Fruit fly (Drosophila melanogaster) whole organism, embryonic: Measurements from ENCODE around the gene CG42827.

Experiments
- B-H2 ChIP-seq: fragments of 200-800 bp; sonication (Bioruptor generic); optimal IDR thresholded peaks from 2 replicates; lab custom pipeline; 2018; ENCODE audit warnings: missing biosample characterization, mild to moderate bottlenecking, missing genetic modification characterization
- Bgb ChIP-seq: fragments of 200-800 bp; sonication (Bioruptor generic); IDR thresholded peaks from 2 replicates; pipeline ENCODE4 v1.3.6; 2022; ENCODE audit warnings: missing biosample characterization, missing genetic modification characterization; ENCODE audit not compliant: partially characterized antibody
- Bteb2 ChIP-seq: fragments of 200-800 bp; sonication (Bioruptor generic); optimal IDR thresholded peaks from 2 replicates; lab custom pipeline; 2016; ENCODE audit warnings: missing biosample characterization, missing genetic modification characterization
- CG10366 ChIP-seq: fragments of 200-800 bp; sonication (Bioruptor generic); IDR thresholded peaks from 2 replicates; pipeline ENCODE4 v1.3.6; 2022; ENCODE audit warnings: missing biosample characterization, missing genetic modification characterization
- CG10431 ChIP-seq: fragments of 200-800 bp; sonication (Bioruptor generic); optimal IDR thresholded peaks from 3 replicates; lab custom pipeline; 2018; ENCODE audit warnings: missing biosample characterization, mild to moderate bottlenecking, missing genetic modification characterization
- CG11247 ChIP-seq: fragments of 200-800 bp; sonication (Bioruptor generic); IDR thresholded peaks from 2 replicates; pipeline ENCODE4 v1.3.6; 2022; ENCODE audit warnings: missing biosample characterization, missing genetic modification characterization
- CG12659 ChIP-seq: fragments of 200-800 bp; sonication (Bioruptor generic); optimal IDR thresholded peaks from 3 replicates; lab custom pipeline; 2017; ENCODE audit warnings: mild to moderate bottlenecking, missing biosample characterization, missing genetic modification reagents, missing genetic modification characterization
- CG12942 ChIP-seq: fragments of 200-800 bp; sonication (Bioruptor generic); optimal IDR thresholded peaks from 3 replicates; lab custom pipeline; 2016; ENCODE audit warnings: missing biosample characterization, missing genetic modification characterization
- CG16813 ChIP-seq: fragments of 200-800 bp; sonication (Bioruptor generic); IDR thresholded peaks from 3 replicates; pipeline ENCODE4 v1.3.6; 2022; ENCODE audit warnings: missing biosample characterization, missing genetic modification characterization; ENCODE audit not compliant: partially characterized antibody
- CG17328 ChIP-seq: fragments of 200-800 bp; sonication (Bioruptor generic); IDR thresholded peaks from 2 replicates; pipeline ENCODE4 v1.3.6; 2022; ENCODE audit warnings: missing biosample characterization, missing genetic modification characterization
- CG17568 ChIP-seq: fragments of 200-800 bp; sonication (Bioruptor generic); optimal IDR thresholded peaks from 2 replicates; lab custom pipeline; 2018; ENCODE audit warnings: missing biosample characterization, mild to moderate bottlenecking, missing genetic modification characterization, moderate library complexity
- CG17829 ChIP-seq: fragments of 200-800 bp; optimal IDR thresholded peaks from 2 replicates; lab custom pipeline; 2019; ENCODE audit warnings: missing biosample characterization, mild to moderate bottlenecking, missing genetic modification characterization, moderate library complexity
- CG17912 ChIP-seq: fragments of 200-800 bp; sonication (Bioruptor generic); optimal IDR thresholded peaks from 2 replicates; lab custom pipeline; 2018; ENCODE audit warnings: missing biosample characterization, mild to moderate bottlenecking, missing genetic modification characterization
- CG1832 ChIP-seq: fragments of 200-800 bp; sonication (Bioruptor generic); optimal IDR thresholded peaks from 2 replicates; lab custom pipeline; 2017; ENCODE audit warnings: missing biosample characterization, mild to moderate bottlenecking, missing genetic modification characterization, inconsistent platforms
- CG18599 ChIP-seq: fragments of 200-800 bp; sonication (Bioruptor generic); optimal IDR thresholded peaks from 3 replicates; lab custom pipeline; 2017; ENCODE audit warnings: missing biosample characterization, missing genetic modification characterization, mild to moderate bottlenecking, moderate library complexity, missing genetic modification reagents
- CG2712 ChIP-seq: fragments of 200-800 bp; optimal IDR thresholded peaks from 3 replicates; lab custom pipeline; 2019; ENCODE audit warnings: missing biosample characterization, mild to moderate bottlenecking, missing genetic modification characterization, moderate library complexity
- CG3838 ChIP-seq: fragments of 200-800 bp; sonication (Bioruptor generic); optimal IDR thresholded peaks from 3 replicates; lab custom pipeline; 2016; ENCODE audit warnings: missing biosample characterization, missing genetic modification characterization
- CG4617 ChIP-seq: fragments of 200-800 bp; sonication (Bioruptor generic); optimal IDR thresholded peaks from 3 replicates; lab custom pipeline; 2016; ENCODE audit warnings: missing biosample characterization, missing genetic modification characterization, borderline replicate concordance
- CG6272 ChIP-seq: fragments of 200-800 bp; sonication (Bioruptor generic); IDR thresholded peaks from 2 replicates; pipeline ENCODE4 v1.3.6; 2022; ENCODE audit warnings: missing biosample characterization, missing genetic modification characterization
- CG8765 ChIP-seq: fragments of 200-800 bp; sonication (Bioruptor generic); IDR thresholded peaks from 2 replicates; pipeline ENCODE4 v1.3.6; 2022; ENCODE audit warnings: missing biosample characterization, missing genetic modification characterization
- CG9727 ChIP-seq: fragments of 200-800 bp; sonication (Bioruptor generic); optimal IDR thresholded peaks from 3 replicates; lab custom pipeline; 2017; ENCODE audit warnings: missing biosample characterization, mild to moderate bottlenecking, missing genetic modification characterization
- CTCF ChIP-seq: fragments of 200-800 bp; sonication (Bioruptor generic); optimal IDR thresholded peaks from 2 replicates; lab custom pipeline; 2017; ENCODE audit warnings: missing biosample characterization, mild to moderate bottlenecking, missing genetic modification characterization, moderate library complexity
- CoRest ChIP-seq: fragments of 200-800 bp; sonication (Bioruptor generic); optimal IDR thresholded peaks from 3 replicates; lab custom pipeline; 2018; ENCODE audit warnings: missing biosample characterization, mild to moderate bottlenecking, missing genetic modification characterization, moderate library complexity
- Doc3 ChIP-seq: fragments of 200-800 bp; sonication (Bioruptor generic); IDR thresholded peaks from 3 replicates; pipeline ENCODE4 v1.3.6; 2022; ENCODE audit warnings: missing biosample characterization, missing genetic modification characterization; ENCODE audit not compliant: partially characterized antibody
- E2f1 ChIP-seq: fragments of 200-800 bp; sonication (Bioruptor generic); IDR thresholded peaks from 2 replicates; pipeline ENCODE4 v1.3.6; 2022; ENCODE audit warnings: missing biosample characterization, missing genetic modification characterization
- Ets65A ChIP-seq: fragments of 200-800 bp; sonication (Bioruptor generic); peaks from one replicate; lab custom pipeline; 2016; ENCODE audit warnings: missing biosample characterization, missing genetic modification characterization
- H2.0 ChIP-seq: fragments of 200-800 bp; sonication (Bioruptor generic); IDR thresholded peaks from 2 replicates; pipeline ENCODE4 v1.3.6; 2022; ENCODE audit warnings: missing biosample characterization, missing genetic modification characterization
- HmgD ChIP-seq: fragments of 200-800 bp; sonication (Bioruptor generic); optimal IDR thresholded peaks from 3 replicates; lab custom pipeline; 2016; ENCODE audit warnings: missing biosample characterization, missing genetic modification characterization
- Hsf ChIP-seq: fragments of 200-800 bp; sonication (Bioruptor generic); optimal IDR thresholded peaks from 3 replicates; lab custom pipeline; 2016; ENCODE audit warnings: missing biosample characterization, missing genetic modification characterization
- Nf-YA ChIP-seq: fragments of 200-800 bp; sonication (Bioruptor generic); IDR thresholded peaks from 2 replicates; pipeline ENCODE4 v1.3.6; 2022; ENCODE audit warnings: missing biosample characterization, missing genetic modification characterization
- Oli ChIP-seq: fragments of 200-800 bp; sonication (Bioruptor generic); optimal IDR thresholded peaks from 2 replicates; lab custom pipeline; 2018; ENCODE audit warnings: missing biosample characterization, mild to moderate bottlenecking, missing genetic modification characterization, moderate library complexity
- Xrp1 ChIP-seq: fragments of 200-800 bp; sonication (Bioruptor generic); IDR thresholded peaks from 2 replicates; pipeline ENCODE4 v1.3.6; 2022; ENCODE audit warnings: missing biosample characterization, missing genetic modification characterization
- cad ChIP-seq: fragments of >200 bp; optimal IDR thresholded peaks from 2 replicates; lab custom pipeline; 2017; ENCODE audit warnings: missing biosample characterization, missing genetic modification characterization
- chm ChIP-seq: fragments of 200-800 bp; sonication (Bioruptor generic); IDR thresholded peaks from 2 replicates; pipeline ENCODE4 v1.3.6; 2022; ENCODE audit warnings: missing biosample characterization, missing genetic modification characterization
- chn ChIP-seq: fragments of 200-800 bp; sonication (Bioruptor generic); optimal IDR thresholded peaks from 2 replicates; lab custom pipeline; 2016; ENCODE audit warnings: missing biosample characterization, missing genetic modification characterization
- emc ChIP-seq: fragments of 200-800 bp; sonication (Bioruptor generic); optimal IDR thresholded peaks from 2 replicates; lab custom pipeline; 2016; ENCODE audit warnings: missing biosample characterization, missing genetic modification characterization
- ewg ChIP-seq: fragments of 200-800 bp; sonication (Bioruptor generic); optimal IDR thresholded peaks from 3 replicates; lab custom pipeline; 2017; ENCODE audit warnings: mild to moderate bottlenecking, missing biosample characterization, missing genetic modification reagents, missing genetic modification characterization
- fd64A ChIP-seq: fragments of 200-800 bp; sonication (Bioruptor generic); optimal IDR thresholded peaks from 3 replicates; lab custom pipeline; 2018; ENCODE audit warnings: missing biosample characterization, mild to moderate bottlenecking, missing genetic modification characterization
- fd96Cb ChIP-seq: fragments of 200-800 bp; sonication (Bioruptor generic); optimal IDR thresholded peaks from 2 replicates; lab custom pipeline; 2018; ENCODE audit warnings: missing biosample characterization, mild to moderate bottlenecking, missing genetic modification characterization, moderate library complexity
- hb ChIP-seq: fragments of 200-800 bp; sonication (Bioruptor generic); IDR thresholded peaks from 3 replicates; pipeline ENCODE4 v1.3.6; 2022; ENCODE audit warnings: missing biosample characterization, missing genetic modification characterization; ENCODE audit not compliant: partially characterized antibody
- pzg ChIP-seq: fragments of 200-800 bp; sonication (Bioruptor generic); optimal IDR thresholded peaks from 3 replicates; lab custom pipeline; 2018; ENCODE audit warnings: missing biosample characterization, mild to moderate bottlenecking, missing genetic modification characterization, moderate library complexity
- salm ChIP-seq: fragments of 200-800 bp; sonication (Bioruptor generic); optimal IDR thresholded peaks from 2 replicates; lab custom pipeline; 2018; ENCODE audit warnings: missing biosample characterization, mild to moderate bottlenecking, missing genetic modification characterization
- sc ChIP-seq, 3 experiments: fragments of >200 bp in 2 of 3; fragments of 200-800 bp in 1 of 3; sonication (Bioruptor generic) in 1 of 3; optimal IDR thresholded peaks; 2 replicates in 2 of 3; 3 replicates in 1 of 3; lab custom pipeline; 2017; ENCODE audit warnings: mild to moderate bottlenecking in 1 of 3, missing biosample characterization in 1 of 3, missing genetic modification characterization in 1 of 3, missing genetic modification reagents in 1 of 3
- sd ChIP-seq: fragments of 200-800 bp; sonication (Bioruptor generic); optimal IDR thresholded peaks from 3 replicates; lab custom pipeline; 2018; ENCODE audit warnings: missing biosample characterization, mild to moderate bottlenecking, missing genetic modification characterization, moderate library complexity
- sim ChIP-seq: fragments of 200-800 bp; sonication (Bioruptor generic); IDR thresholded peaks from 2 replicates; pipeline ENCODE4 v1.3.6; 2022; ENCODE audit warnings: missing biosample characterization, missing genetic modification characterization
- sima ChIP-seq: fragments of 200-800 bp; sonication (Bioruptor generic); optimal IDR thresholded peaks from 2 replicates; lab custom pipeline; 2016; ENCODE audit warnings: missing biosample characterization, missing genetic modification characterization
- slou ChIP-seq: fragments of 200-800 bp; sonication (Bioruptor generic); optimal IDR thresholded peaks from 3 replicates; lab custom pipeline; 2016; ENCODE audit warnings: missing biosample characterization, missing genetic modification characterization
- ssp ChIP-seq: fragments of 200-800 bp; sonication (Bioruptor generic); IDR thresholded peaks from 2 replicates; pipeline ENCODE4 v1.3.6; 2022; ENCODE audit warnings: missing biosample characterization, missing genetic modification characterization
- unc-4 ChIP-seq: fragments of 200-800 bp; sonication (Bioruptor generic); IDR thresholded peaks from 2 replicates; pipeline ENCODE4 v1.3.6; 2022; ENCODE audit warnings: missing biosample characterization, missing genetic modification characterization; ENCODE audit not compliant: partially characterized antibody
- wdn ChIP-seq: fragments of 200-800 bp; sonication (Bioruptor generic); IDR thresholded peaks from 2 replicates; pipeline ENCODE4 v1.3.6; 2022; ENCODE audit warnings: missing biosample characterization, missing genetic modification characterization
- zen ChIP-seq: fragments of 200-800 bp; sonication (Bioruptor generic); optimal IDR thresholded peaks from 3 replicates; lab custom pipeline; 2018; ENCODE audit warnings: missing biosample characterization, mild to moderate bottlenecking, missing genetic modification characterization, moderate library complexity

CG42827 gene

dm6 chr3R:23356920-23357386 is 15.8 kb upstream of the CG42827 start (continued):
- TF ChIP-seq slou (GFP tag; lab: Kevin White, UChicago) = no peak
- peak; percentile 88 for TF ChIP-seq CG17829 (tag; lab: Kevin White, UChicago)
- peak; percentile 85 for TF ChIP-seq CG12942 (GFP tag; lab: Kevin White, UChicago)
- no peak for TF ChIP-seq CG8765 (GFP tag; lab: Robert Waterston, UW)
- TF ChIP-seq fd64A (GFP tag; lab: Kevin White, UChicago) = no peak
- TF ChIP-seq B-H2 = peak; percentile 72
- peak; percentile 83 for TF ChIP-seq CG18599 (GFP tag; lab: Kevin White, UChicago)
- TF ChIP-seq CG1832 (GFP tag; lab: Kevin White, UChicago) = no peak
- no peak for TF ChIP-seq sc (optimal IDR thresholded peaks at IDR 0.05; lab: Kevin White, UChicago)
- TF ChIP-seq sc (GFP tag; optimal IDR thresholded peaks at IDR 0.05; lab: Kevin White, UChicago) = peak; percentile 75
- TF ChIP-seq ssp = peak; percentile 64
- peak; percentile 83 for TF ChIP-seq sd (tag; lab: Kevin White, UChicago)
- peak; percentile 74; the same call in 1 of the 2 replicates for TF ChIP-seq CG17328 (GFP tag; lab: Robert Waterston, UW)
- no peak for TF ChIP-seq Bgb (GFP tag; lab: Robert Waterston, UW)
- peak; percentile 90 for TF ChIP-seq CG2712 (tag; lab: Kevin White, UChicago)
- peak; percentile 1 for TF ChIP-seq Bteb2
- peak; percentile 39 for TF ChIP-seq CG4617 (GFP tag; lab: Kevin White, UChicago)
- peak; percentile 76 for TF ChIP-seq CG10366
- no peak for TF ChIP-seq CTCF
- TF ChIP-seq Xrp1 (GFP tag; lab: Robert Waterston, UW) = peak; percentile 87
- peak; percentile 90 for TF ChIP-seq CG9727 (GFP tag; lab: Kevin White, UChicago)
- peak; percentile 40 for TF ChIP-seq CG17912
- peak; percentile 94 for TF ChIP-seq CG12659
- no peak for TF ChIP-seq sima (GFP tag; lab: Kevin White, UChicago)
- no peak for TF ChIP-seq HmgD
- TF ChIP-seq Ets65A (GFP tag; lab: Kevin White, UChicago) = peak; percentile 36
- peak; percentile 75; the same call in 1 of the 2 replicates for TF ChIP-seq CG11247 (GFP tag; lab: Robert Waterston, UW)
- no peak for TF ChIP-seq hb (GFP tag; lab: Robert Waterston, UW)
- TF ChIP-seq Hsf = peak; percentile 38
- TF ChIP-seq Oli (tag; lab: Kevin White, UChicago) = peak; percentile 93
- peak; percentile 73 for TF ChIP-seq zen (tag; lab: Kevin White, UChicago)
- no peak for TF ChIP-seq CG3838 (GFP tag; lab: Kevin White, UChicago)
- TF ChIP-seq fd96Cb (tag; lab: Kevin White, UChicago) = peak; percentile 80
- TF ChIP-seq Doc3 (GFP tag; lab: Robert Waterston, UW) = no peak
- TF ChIP-seq cad (GFP tag; lab: Kevin White, UChicago) = no peak
- TF ChIP-seq CG10431 (GFP tag; lab: Kevin White, UChicago) = no peak
- no peak for TF ChIP-seq emc (GFP tag; lab: Kevin White, UChicago)
- TF ChIP-seq CG6272 = no peak
- TF ChIP-seq unc-4 (GFP tag; lab: Robert Waterston, UW) = no peak
- TF ChIP-seq wdn (GFP tag; lab: Robert Waterston, UW) = peak; percentile 56; the same call in 1 of the 2 replicates
- peak; percentile 30; the same call in 1 of the 2 replicates for TF ChIP-seq sim (GFP tag; lab: Robert Waterston, UW)
- peak; percentile 25; the same call in 1 of the 2 replicates for TF ChIP-seq chm (GFP tag; lab: Robert Waterston, UW)
- TF ChIP-seq E2f1 = peak; percentile 69
- TF ChIP-seq H2.0 (GFP tag; lab: Robert Waterston, UW) = peak; percentile 73
- peak; percentile 76 for TF ChIP-seq ewg (GFP tag; lab: Kevin White, UChicago)
- TF ChIP-seq pzg = no peak
- peak; percentile 97 for TF ChIP-seq CoRest (tag; lab: Kevin White, UChicago)
- TF ChIP-seq salm = peak; percentile 76
- TF ChIP-seq chn (GFP tag; lab: Kevin White, UChicago) = no peak
- peak; percentile 68 for TF ChIP-seq Nf-YA (GFP tag; lab: Robert Waterston, UW)
- TF ChIP-seq CG17568 (GFP tag; lab: Kevin White, UChicago) = no peak
- no peak for TF ChIP-seq CG16813 (GFP tag; lab: Robert Waterston, UW)
